Worm (Caenorhabditis elegans): ENCODE results near the gene sft-4.
A peak's percentile ranks its signal among the peaks of the same experiment; 100 is the strongest.

Gene sft-4

DNA sequence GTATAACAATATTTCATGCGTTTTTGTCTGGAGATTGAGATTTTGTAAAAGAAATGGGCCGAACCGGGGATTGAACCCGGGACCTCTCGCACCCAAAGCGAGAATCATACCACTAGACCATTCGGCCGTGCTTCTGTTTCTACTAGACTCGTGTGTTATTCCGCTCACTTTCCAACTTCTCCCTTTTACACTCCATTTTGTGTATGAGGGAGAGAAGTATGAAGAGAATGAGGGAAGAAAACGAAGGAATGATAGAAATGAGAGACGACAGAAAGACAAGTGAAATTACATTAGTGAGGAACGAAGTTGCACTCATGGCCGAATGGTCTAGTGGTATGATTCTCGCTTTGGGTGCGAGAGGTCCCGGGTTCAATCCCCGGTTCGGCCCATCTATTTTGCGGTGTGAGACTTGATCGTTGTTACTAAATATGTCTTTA, 20.7 kb upstream of the sft-4 start:
- no peak for TF ChIP-seq Y116A8C.19 (tag; optimal IDR thresholded peaks at IDR 0.05; ENCODE audit: borderline replicate concordance)
- peak; percentile 44 for TF ChIP-seq zag-1 (tag; optimal IDR thresholded peaks at IDR 0.05)
- TF ChIP-seq nhr-71 (tag; optimal IDR thresholded peaks at IDR 0.05), result peak; percentile 95
- no peak for TF ChIP-seq C34B4.2 (tag; optimal IDR thresholded peaks at IDR 0.05)
- no peak for TF ChIP-seq sptf-1 (tag; optimal IDR thresholded peaks at IDR 0.05)
- TF ChIP-seq fkh-4 (tag; optimal IDR thresholded peaks at IDR 0.05; ENCODE audit: borderline replicate concordance), result peak; percentile 29
- TF ChIP-seq skn-1 (tag; optimal IDR thresholded peaks at IDR 0.05), result peak; percentile 74
- TF ChIP-seq mdl-1 (tag; optimal IDR thresholded peaks at IDR 0.05), result peak in 1 of 2 experiments; percentile 82
- TF ChIP-seq xbp-1 (tag; optimal IDR thresholded peaks at IDR 0.05), result peak; percentile 89
- TF ChIP-seq lir-3 (tag; optimal IDR thresholded peaks at IDR 0.05; ENCODE audit: poor library complexity), result peak; percentile 82
- TF ChIP-seq vab-15 (tag; optimal IDR thresholded peaks at IDR 0.05), result peak; percentile 60
- TF ChIP-seq ceh-8 (GFP tag; optimal IDR thresholded peaks at IDR 0.05), result peak; percentile 82
- peak; percentile 28 for TF ChIP-seq nhr-12 (tag; optimal IDR thresholded peaks at IDR 0.05)
- TF ChIP-seq F16B12.6 (tag; optimal IDR thresholded peaks at IDR 0.05), result no peak
- no peak for TF ChIP-seq ets-5 (GFP tag; IDR thresholded peaks at IDR 0.05)
- peak; percentile 81 for TF ChIP-seq sup-37 (GFP tag; optimal IDR thresholded peaks at IDR 0.05)
- no peak for TF ChIP-seq unc-62 (GFP tag; optimal IDR thresholded peaks at IDR 0.05)
- TF ChIP-seq nhr-20 (tag; optimal IDR thresholded peaks at IDR 0.05), result peak; percentile 93
- peak; percentile 87 for TF ChIP-seq tbx-2 (tag; optimal IDR thresholded peaks at IDR 0.05)
- peak; percentile 44 for TF ChIP-seq hlh-4 (tag; optimal IDR thresholded peaks at IDR 0.05)
- TF ChIP-seq efl-1 (optimal IDR thresholded peaks at IDR 0.05), result peak; percentile 54 to 58
- TF ChIP-seq efl-1 (GFP tag; optimal IDR thresholded peaks at IDR 0.05 in 1 of 2), result peak; percentile 26 to 95
- TF ChIP-seq mef-2 (tag; optimal IDR thresholded peaks at IDR 0.05), result peak; percentile 4
- peak; percentile 92 for TF ChIP-seq nhr-47 (tag; optimal IDR thresholded peaks at IDR 0.05)
- TF ChIP-seq C16A3.4 (tag; optimal IDR thresholded peaks at IDR 0.05), result peak; percentile 87
- peak; percentile 55 for TF ChIP-seq unc-98 (GFP tag; IDR thresholded peaks at IDR 0.05)
- no peak for TF ChIP-seq ces-1 (GFP tag; optimal IDR thresholded peaks at IDR 0.05)
- TF ChIP-seq mab-9 (GFP tag; IDR thresholded peaks at IDR 0.05), result peak; percentile 77; the same call in 1 of the 2 replicates
- peak in 2 of 3 experiments; percentile 32 to 54 for TF ChIP-seq dpl-1 (GFP tag; optimal IDR thresholded peaks at IDR 0.05)
- peak; percentile 80; the same call in 1 of the 2 replicates for TF ChIP-seq ceh-88 (GFP tag; IDR thresholded peaks at IDR 0.05)
- TF ChIP-seq efl-3 (GFP tag; optimal IDR thresholded peaks at IDR 0.05), result no peak
- peak; percentile 39 for TF ChIP-seq ceh-90 (tag; optimal IDR thresholded peaks at IDR 0.05)
- TF ChIP-seq nhr-84 (tag; optimal IDR thresholded peaks at IDR 0.05), result no peak
- TF ChIP-seq isw-1 (GFP tag; IDR thresholded peaks at IDR 0.05), result peak; percentile 60
- TF ChIP-seq pax-3 (tag; optimal IDR thresholded peaks at IDR 0.05), result peak; percentile 82
- peak; percentile 19 for TF ChIP-seq fkh-10 (GFP tag; optimal IDR thresholded peaks at IDR 0.05)
- TF ChIP-seq elt-3 (tag; optimal IDR thresholded peaks at IDR 0.05), result peak in 3 of 6 experiments; percentile 33 to 87 (median 80)
- TF ChIP-seq snpc-4 (tag; optimal IDR thresholded peaks at IDR 0.05), result peak; percentile 3
- TF ChIP-seq blmp-1 (tag; optimal IDR thresholded peaks at IDR 0.05), result peak; percentile 61
- peak; percentile 55 for TF ChIP-seq lin-13 (GFP tag; optimal IDR thresholded peaks at IDR 0.05)
- TF ChIP-seq nhr-19 (GFP tag; conservative IDR thresholded peaks at IDR 0.05), result peak; percentile 91
- TF ChIP-seq ceh-63 (GFP tag; optimal IDR thresholded peaks at IDR 0.05), result no peak
- TF ChIP-seq aly-2 (tag; optimal IDR thresholded peaks at IDR 0.05), result peak; percentile 89
- peak in 1 of 2 experiments; percentile 59 for TF ChIP-seq ztf-11 (tag; optimal IDR thresholded peaks at IDR 0.05)
- TF ChIP-seq unc-130 (tag; optimal IDR thresholded peaks at IDR 0.05), result no peak
- no peak for TF ChIP-seq nhr-11 (tag; optimal IDR thresholded peaks at IDR 0.05)
- no peak for TF ChIP-seq pag-3 (tag; optimal IDR thresholded peaks at IDR 0.05; ENCODE audit: borderline replicate concordance, insufficient read depth)
- no peak for TF ChIP-seq nhr-28 (tag; optimal IDR thresholded peaks at IDR 0.05)
- peak; percentile 78 for TF ChIP-seq egl-13 (tag; optimal IDR thresholded peaks at IDR 0.05)
- peak; percentile 61 to 83 (median 77) for TF ChIP-seq ceh-82 (tag; optimal IDR thresholded peaks at IDR 0.05)
- peak; percentile 70 for TF ChIP-seq grh-1 (GFP tag; IDR thresholded peaks at IDR 0.05)
- TF ChIP-seq unc-30 (tag; optimal IDR thresholded peaks at IDR 0.05), result no peak
